Fruit fly (Drosophila melanogaster) whole organism, prepupa: ENCODE results near the gene Ccm3.
A peak's percentile ranks its signal among the peaks of the same experiment; 100 is the strongest.

Experiments used
- Blimp-1 ChIP-seq: fragments of 200-800 bp; sonication (Bioruptor generic); optimal IDR thresholded peaks from 3 replicates; lab custom pipeline; 2017; ENCODE audit warnings: missing biosample characterization, missing genetic modification characterization, mild to moderate bottlenecking, moderate library complexity, missing genetic modification reagents
- CG10669 ChIP-seq: fragments of 200-800 bp; sonication (Bioruptor generic); optimal IDR thresholded peaks from 3 replicates; lab custom pipeline; 2018; ENCODE audit warnings: missing biosample characterization, mild to moderate bottlenecking, missing genetic modification characterization, moderate library complexity
- CG11294 ChIP-seq: fragments of 200-800 bp; sonication (Bioruptor generic); IDR thresholded peaks from 2 replicates; pipeline ENCODE4 v1.3.6; 2022; ENCODE audit warnings: missing biosample characterization, missing genetic modification characterization
- CG11902 ChIP-seq: fragments of 200-800 bp; sonication (Bioruptor generic); optimal IDR thresholded peaks from 3 replicates; lab custom pipeline; 2016; ENCODE audit warnings: missing biosample characterization, missing genetic modification characterization
- CG15336 ChIP-seq: fragments of 200-800 bp; sonication (Bioruptor generic); IDR thresholded peaks from 2 replicates; pipeline ENCODE4 v1.3.6; 2022; ENCODE audit warnings: missing biosample characterization, missing genetic modification characterization
- CG1621 ChIP-seq: fragments of 200-800 bp; sonication (Bioruptor generic); optimal IDR thresholded peaks from 3 replicates; lab custom pipeline; 2018; ENCODE audit warnings: missing biosample characterization, mild to moderate bottlenecking, missing genetic modification characterization
- CG16779 ChIP-seq: fragments of 200-800 bp; sonication (Bioruptor generic); optimal IDR thresholded peaks from 3 replicates; lab custom pipeline; 2017; ENCODE audit warnings: missing biosample characterization, mild to moderate bottlenecking, missing genetic modification characterization
- CG3032 ChIP-seq: fragments of 200-800 bp; optimal IDR thresholded peaks from 2 replicates; lab custom pipeline; 2019; ENCODE audit warnings: missing biosample characterization, mild to moderate bottlenecking, missing genetic modification characterization, moderate library complexity
- CG32006 ChIP-seq: fragments of 200-800 bp; sonication (Bioruptor generic); optimal IDR thresholded peaks from 3 replicates; lab custom pipeline; 2017; ENCODE audit warnings: missing biosample characterization, mild to moderate bottlenecking, missing genetic modification characterization
- CG34406 ChIP-seq: fragments of 200-800 bp; sonication (Bioruptor generic); optimal IDR thresholded peaks from 3 replicates; lab custom pipeline; 2016; ENCODE audit warnings: missing biosample characterization, missing genetic modification characterization
- CG3919 ChIP-seq: fragments of 200-800 bp; sonication (Bioruptor generic); optimal IDR thresholded peaks from 3 replicates; lab custom pipeline; 2016; ENCODE audit warnings: missing biosample characterization, missing genetic modification characterization
- CG6163 ChIP-seq: fragments of 200-800 bp; sonication (Bioruptor generic); IDR thresholded peaks from 3 replicates; pipeline ENCODE4 v1.3.6; 2022; ENCODE audit warnings: missing biosample characterization, missing genetic modification characterization
- CG6792 ChIP-seq: fragments of 200-800 bp; sonication (Bioruptor generic); optimal IDR thresholded peaks from 3 replicates; lab custom pipeline; 2016; ENCODE audit warnings: missing biosample characterization, missing genetic modification characterization
- CG6808 ChIP-seq: fragments of 200-800 bp; sonication (Bioruptor generic); optimal IDR thresholded peaks from 3 replicates; lab custom pipeline; 2017; ENCODE audit warnings: missing biosample characterization, missing genetic modification characterization, mild to moderate bottlenecking, moderate library complexity, missing genetic modification reagents
- CG6854 ChIP-seq: fragments of 200-800 bp; sonication (Bioruptor generic); optimal IDR thresholded peaks from 2 replicates; lab custom pipeline; 2017; ENCODE audit warnings: missing biosample characterization, mild to moderate bottlenecking, missing genetic modification characterization
- CG7368 ChIP-seq: fragments of 200-800 bp; sonication (Bioruptor generic); optimal IDR thresholded peaks from 3 replicates; lab custom pipeline; 2016; ENCODE audit warnings: missing biosample characterization, missing genetic modification characterization
- CG8119 ChIP-seq: fragments of 200-800 bp; sonication (Bioruptor generic); IDR thresholded peaks from 3 replicates; pipeline ENCODE4 v1.3.6; 2022; ENCODE audit warnings: missing biosample characterization, missing genetic modification characterization
- CG8632 ChIP-seq: fragments of 200-800 bp; sonication (Bioruptor generic); optimal IDR thresholded peaks from 3 replicates; lab custom pipeline; 2016; ENCODE audit warnings: missing biosample characterization, missing genetic modification characterization
- CG9139 ChIP-seq: fragments of 200-800 bp; sonication (Bioruptor generic); optimal IDR thresholded peaks from 3 replicates; lab custom pipeline; 2017; ENCODE audit warnings: missing biosample characterization, mild to moderate bottlenecking, missing genetic modification characterization
- Eip75B ChIP-seq: fragments of 200-800 bp; sonication (Bioruptor generic); optimal IDR thresholded peaks from 3 replicates; lab custom pipeline; 2016; ENCODE audit warnings: missing biosample characterization, missing genetic modification characterization
- Eip93F ChIP-seq: fragments of 200-800 bp; sonication (Bioruptor generic); optimal IDR thresholded peaks from 2 replicates; lab custom pipeline; 2016; ENCODE audit warnings: missing biosample characterization, mild to moderate bottlenecking, missing genetic modification characterization
- Ets21C ChIP-seq: fragments of 200-800 bp; sonication (Bioruptor generic); optimal IDR thresholded peaks from 3 replicates; lab custom pipeline; 2016; ENCODE audit warnings: missing biosample characterization, missing genetic modification characterization
- Gug ChIP-seq: fragments of 200-800 bp; sonication (Bioruptor generic); IDR thresholded peaks from 2 replicates; pipeline ENCODE4 v1.3.6; 2022; ENCODE audit warnings: missing biosample characterization, missing genetic modification characterization
- Hr38 ChIP-seq: sonication (Bioruptor generic); optimal IDR thresholded peaks from 2 replicates; lab custom pipeline; 2016; ENCODE audit warnings: missing biosample characterization, missing genetic modification characterization
- Hr39 ChIP-seq: fragments of 200-800 bp; sonication (Bioruptor generic); optimal IDR thresholded peaks from 2 replicates; lab custom pipeline; 2016; ENCODE audit warnings: missing biosample characterization, missing genetic modification characterization
- Hr4 ChIP-seq: fragments of 200-800 bp; sonication (Bioruptor generic); optimal IDR thresholded peaks from 3 replicates; lab custom pipeline; 2016; ENCODE audit warnings: missing biosample characterization, missing genetic modification characterization
- OdsH ChIP-seq: fragments of 200-800 bp; sonication (Bioruptor generic); optimal IDR thresholded peaks from 3 replicates; lab custom pipeline; 2016; ENCODE audit warnings: missing biosample characterization, missing genetic modification characterization
- Sox102F ChIP-seq: fragments of 200-800 bp; sonication (Bioruptor generic); optimal IDR thresholded peaks from 2 replicates; lab custom pipeline; 2016; ENCODE audit warnings: missing biosample characterization, mild to moderate bottlenecking, missing genetic modification characterization
- Sox14 ChIP-seq: fragments of 200-800 bp; sonication (Bioruptor generic); optimal IDR thresholded peaks from 3 replicates; lab custom pipeline; 2016; ENCODE audit warnings: missing biosample characterization, missing genetic modification characterization
- Sox15 ChIP-seq: fragments of 200-800 bp; sonication (Bioruptor generic); optimal IDR thresholded peaks from 3 replicates; lab custom pipeline; 2016; ENCODE audit warnings: missing biosample characterization, missing genetic modification characterization
- cyc ChIP-seq: fragments of 200-800 bp; sonication (Bioruptor generic); optimal IDR thresholded peaks from 3 replicates; lab custom pipeline; 2016; ENCODE audit warnings: missing biosample characterization, missing genetic modification characterization
- dsx ChIP-seq: fragments of 200-800 bp; optimal IDR thresholded peaks from 3 replicates; lab custom pipeline; 2019; ENCODE audit warnings: missing biosample characterization, mild to moderate bottlenecking, missing genetic modification characterization, moderate library complexity; ENCODE audit not compliant: poor library complexity, severe bottlenecking
- eg ChIP-seq: fragments of 200-800 bp; sonication (Bioruptor generic); IDR thresholded peaks from 3 replicates; pipeline ENCODE4 v1.3.6; 2022; ENCODE audit warnings: missing biosample characterization, missing genetic modification characterization
- esn ChIP-seq: fragments of 200-800 bp; sonication (Bioruptor generic); optimal IDR thresholded peaks from 2 replicates; lab custom pipeline; 2016; ENCODE audit warnings: missing biosample characterization, mild to moderate bottlenecking, missing genetic modification characterization, moderate library complexity
- fd59A ChIP-seq: fragments of 200-800 bp; sonication (Bioruptor generic); optimal IDR thresholded peaks from 2 replicates; lab custom pipeline; 2017; ENCODE audit warnings: missing biosample characterization, mild to moderate bottlenecking, missing genetic modification characterization, missing genetic modification reagents
- fd85E ChIP-seq: fragments of 200-800 bp; sonication (Bioruptor generic); optimal IDR thresholded peaks from 3 replicates; lab custom pipeline; 2016; ENCODE audit warnings: missing biosample characterization, missing genetic modification characterization
- lz ChIP-seq: fragments of 200-800 bp; sonication (Bioruptor generic); optimal IDR thresholded peaks from 3 replicates; lab custom pipeline; 2016; ENCODE audit warnings: missing biosample characterization, missing genetic modification characterization
- net ChIP-seq: fragments of 200-800 bp; sonication (Bioruptor generic); optimal IDR thresholded peaks from 3 replicates; lab custom pipeline; 2016; ENCODE audit warnings: missing biosample characterization, missing genetic modification characterization
- salr ChIP-seq, 2 experiments: fragments of 200-800 bp; sonication (Bioruptor generic); optimal IDR thresholded peaks; 3 replicates each; lab custom pipeline; 2016 to 2018; ENCODE audit warnings: missing biosample characterization in 2 of 2, missing genetic modification characterization in 2 of 2, mild to moderate bottlenecking in 1 of 2
- ss ChIP-seq, 2 experiments: fragments of 200-800 bp; sonication (Bioruptor generic); optimal IDR thresholded peaks; 2 replicates in 1 of 2; 3 replicates in 1 of 2; lab custom pipeline; 2017 to 2018; ENCODE audit warnings: mild to moderate bottlenecking in 2 of 2, missing biosample characterization in 2 of 2, missing genetic modification characterization in 2 of 2, moderate library complexity in 1 of 2

The Ccm3 gene

DNA sequence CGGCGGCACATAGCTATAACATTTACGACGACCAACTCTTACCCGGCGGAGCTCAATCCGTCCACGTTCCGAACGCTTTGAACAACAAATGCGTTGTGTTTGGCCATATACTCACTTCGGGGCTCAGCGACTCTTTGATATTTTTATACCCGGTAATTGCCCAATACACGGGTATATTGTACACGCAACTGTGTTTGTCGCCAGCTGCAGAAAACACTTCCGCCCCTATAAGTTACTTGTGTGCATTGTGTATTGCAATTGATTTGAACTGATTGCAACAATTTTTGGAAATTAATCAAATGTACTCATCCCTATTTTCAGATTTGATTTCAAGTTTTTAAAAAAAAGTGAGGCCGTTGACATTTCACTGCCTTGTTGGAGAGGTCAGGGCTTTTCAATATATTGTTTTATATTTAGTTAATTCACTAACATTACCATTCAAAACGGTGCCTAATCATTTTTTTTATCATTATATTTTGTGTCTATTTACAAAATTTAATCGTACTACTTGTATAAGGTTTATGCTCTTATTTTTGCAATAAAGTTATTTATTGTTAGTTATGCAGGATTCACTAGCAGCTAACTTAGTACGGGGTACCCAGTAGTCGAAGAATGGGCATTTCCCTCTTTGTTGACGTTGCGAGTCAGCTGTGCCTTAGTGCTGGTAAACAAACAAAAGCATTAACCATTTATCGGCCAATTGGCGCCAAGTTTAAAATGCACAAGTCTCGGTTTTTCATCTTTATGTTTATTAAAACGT lies 28.7 kb upstream of the Ccm3 start, which contains the start of gene Nagk (continued):
- TF ChIP-seq CG9139 (GFP tag; lab: Kevin White, UChicago): no peak
- peak; percentile 68 for TF ChIP-seq net
- peak; percentile 32 for TF ChIP-seq CG6854
- TF ChIP-seq CG16779 (tag; lab: Kevin White, UChicago): no peak
- TF ChIP-seq Hr39: peak; percentile 58
- peak; percentile 67 for TF ChIP-seq cyc (GFP tag; lab: Kevin White, UChicago)
- TF ChIP-seq salr (GFP tag; optimal IDR thresholded peaks at IDR 0.05; lab: Kevin White, UChicago): no peak
- peak; percentile 81 for TF ChIP-seq lz (GFP tag; lab: Kevin White, UChicago)
- TF ChIP-seq Blimp-1 (GFP tag; lab: Kevin White, UChicago): no peak
- peak; percentile 39 for TF ChIP-seq CG11902 (GFP tag; lab: Kevin White, UChicago)
- no peak for TF ChIP-seq Gug (GFP tag; lab: Robert Waterston, UW)
- TF ChIP-seq fd59A (GFP tag; lab: Kevin White, UChicago): peak; percentile 55
- TF ChIP-seq CG15336: no peak; the same call in 1 of the 2 replicates
- TF ChIP-seq Hr4 (GFP tag; lab: Kevin White, UChicago): no peak
- no peak for TF ChIP-seq CG1621 (tag; lab: Kevin White, UChicago)

- TF ChIP-seq CG6808 (GFP tag; lab: Kevin White, UChicago) (no peak), Blimp-1 (GFP tag; lab: Kevin White, UChicago) (peak; percentile 92)
Observed at dm6 chr3R:15345198-15346017, 26.3 kb upstream of the Ccm3 start.

dm6 chr3R:15346018-15346383 lies 25.8 kb upstream of the Ccm3 start, which contains the start of the genes Surf4 and CG31301:
Gene Surf4, minus strand, starts transcription at chr3R:15346176.
Gene CG31301, plus strand, starts transcription at chr3R:15346205.
- TF ChIP-seq Eip93F (GFP tag; lab: Kevin White, UChicago) (no peak), dsx (GFP tag; lab: Kevin White, UChicago) (peak; percentile 91), esn (GFP tag; lab: Kevin White, UChicago) (peak; percentile 9), CG11294 (no peak), net (no peak), CG10669 (no peak), CG11902 (GFP tag; lab: Kevin White, UChicago) (no peak), CG9139 (GFP tag; lab: Kevin White, UChicago) (no peak)

- TF ChIP-seq Eip93F (GFP tag; lab: Kevin White, UChicago): no peak
- TF ChIP-seq Hr39: no peak
- TF ChIP-seq CG6792: peak; percentile 44
- TF ChIP-seq CG3032 (tag; lab: Kevin White, UChicago): peak; percentile 52
- TF ChIP-seq CG8632 (GFP tag; lab: Kevin White, UChicago): peak; percentile 22
- TF ChIP-seq CG3919: no peak
- TF ChIP-seq Sox14 (GFP tag; lab: Kevin White, UChicago): peak; percentile 52
- no peak for TF ChIP-seq OdsH
- TF ChIP-seq ss (GFP tag; optimal IDR thresholded peaks at IDR 0.05; lab: Kevin White, UChicago): no peak
- peak; percentile 24 for TF ChIP-seq CG10669
- TF ChIP-seq net: no peak
- TF ChIP-seq fd59A (GFP tag; lab: Kevin White, UChicago): no peak
- no peak for TF ChIP-seq CG7368 (GFP tag; lab: Kevin White, UChicago)
- TF ChIP-seq lz (GFP tag; lab: Kevin White, UChicago): peak; percentile 48
- peak; percentile 13 for TF ChIP-seq Sox15
- TF ChIP-seq CG11902 (GFP tag; lab: Kevin White, UChicago): no peak
- TF ChIP-seq Ets21C (GFP tag; lab: Kevin White, UChicago): no peak
- TF ChIP-seq Eip75B (GFP tag; lab: Kevin White, UChicago): no peak
- TF ChIP-seq CG6854: no peak
- TF ChIP-seq CG15336: no peak
- peak; percentile 56; the same call in 1 of the 3 replicates for TF ChIP-seq eg (GFP tag; lab: Robert Waterston, UW)
- no peak for TF ChIP-seq Hr38 (GFP tag; lab: Kevin White, UChicago)
- TF ChIP-seq salr (GFP tag; optimal IDR thresholded peaks at IDR 0.05; lab: Kevin White, UChicago): no peak
- TF ChIP-seq CG34406 (GFP tag; lab: Kevin White, UChicago): peak; percentile 44
- no peak for TF ChIP-seq fd85E (GFP tag; lab: Kevin White, UChicago)
- peak; percentile 51 for TF ChIP-seq CG6163
- TF ChIP-seq CG8119 (GFP tag; lab: Robert Waterston, UW): no peak
- TF ChIP-seq dsx (GFP tag; lab: Kevin White, UChicago): no peak
- no peak for TF ChIP-seq Gug (GFP tag; lab: Robert Waterston, UW)
- no peak for TF ChIP-seq Sox102F (GFP tag; lab: Kevin White, UChicago)
- no peak for TF ChIP-seq CG32006
Observed at dm6 chr3R:15347822-15348221, 23.9 kb upstream of the Ccm3 start, which contains the start of the genes CG42726 and CG42727. Gene CG42726, plus strand, starts transcription at chr3R:15348048. Gene CG42727, plus strand, starts transcription at chr3R:15348048.
